Fruit fly (Drosophila melanogaster): ENCODE data around the gene CG8004.

Gene CG8004

dm6 chr3L:19898547-19899282 is 29.6 kb downstream of the CG8004 start:
- peak; percentile 55 for TF ChIP-seq CG2712 (tag; optimal IDR thresholded peaks at IDR 0.05)
- TF ChIP-seq CG6854 (GFP tag; optimal IDR thresholded peaks at IDR 0.05), result no peak
- TF ChIP-seq h (optimal IDR thresholded peaks at IDR 0.05), result no peak
- peak; percentile 68 for TF ChIP-seq ac (GFP tag; optimal IDR thresholded peaks at IDR 0.05)
- TF ChIP-seq Hr39 (optimal IDR thresholded peaks at IDR 0.05), result no peak
- peak; percentile 1 for TF ChIP-seq CG4820 (GFP tag; optimal IDR thresholded peaks at IDR 0.05)
- no peak for TF ChIP-seq ERR (GFP tag; optimal IDR thresholded peaks at IDR 0.05)
- peak; percentile 25 for TF ChIP-seq CG2678 (tag; optimal IDR thresholded peaks at IDR 0.05)
- no peak for TF ChIP-seq pita (GFP tag; optimal IDR thresholded peaks at IDR 0.05)
- TF ChIP-seq CG18764 (GFP tag; optimal IDR thresholded peaks at IDR 0.05), result no peak
- peak; percentile 69 for TF ChIP-seq nmo (GFP tag; optimal IDR thresholded peaks at IDR 0.05)
- no peak for TF ChIP-seq CG8290 (GFP tag; optimal IDR thresholded peaks at IDR 0.05)
- no peak for TF ChIP-seq CG8290 (tag; optimal IDR thresholded peaks at IDR 0.05)
- peak; percentile 12 for TF ChIP-seq grau (tag; optimal IDR thresholded peaks at IDR 0.05)
- TF ChIP-seq trh (GFP tag; optimal IDR thresholded peaks at IDR 0.05), result no peak
- TF ChIP-seq chm (GFP tag; IDR thresholded peaks at IDR 0.05), result no peak
- TF ChIP-seq ato (GFP tag; IDR thresholded peaks at IDR 0.05; ENCODE audit: partially characterized antibody), result peak; percentile 48; the same call in 1 of the 2 replicates
- no peak for TF ChIP-seq br (optimal IDR thresholded peaks at IDR 0.05)
- TF ChIP-seq pho (GFP tag; optimal IDR thresholded peaks at IDR 0.05), result no peak
- peak; percentile 9 for TF ChIP-seq CHES-1-like (GFP tag; optimal IDR thresholded peaks at IDR 0.05)
- TF ChIP-seq odd (GFP tag; optimal IDR thresholded peaks at IDR 0.05), result peak; percentile 26
- TF ChIP-seq Oli (tag; optimal IDR thresholded peaks at IDR 0.05), result peak; percentile 47
- no peak for TF ChIP-seq CG7786 (GFP tag; optimal IDR thresholded peaks at IDR 0.05)
- peak; percentile 55 for TF ChIP-seq CoRest (tag; optimal IDR thresholded peaks at IDR 0.05)
- TF ChIP-seq dmrt99B (tag; optimal IDR thresholded peaks at IDR 0.05), result peak; percentile 54
- TF ChIP-seq CG16813 (GFP tag; IDR thresholded peaks at IDR 0.05; ENCODE audit: partially characterized antibody), result no peak
- peak; percentile 36 for TF ChIP-seq unpg (GFP tag; optimal IDR thresholded peaks at IDR 0.05)
- TF ChIP-seq CG30431 (GFP tag; optimal IDR thresholded peaks at IDR 0.05), result peak; percentile 12
- TF ChIP-seq Blimp-1 (GFP tag; optimal IDR thresholded peaks at IDR 0.05), result peak; percentile 1
- no peak for TF ChIP-seq NK7.1 (GFP tag; optimal IDR thresholded peaks at IDR 0.05)
- TF ChIP-seq Bgb (GFP tag; IDR thresholded peaks at IDR 0.05; ENCODE audit: partially characterized antibody), result no peak
- peak; percentile 4 for TF ChIP-seq Sox100B (GFP tag; optimal IDR thresholded peaks at IDR 0.05)
- no peak for TF ChIP-seq E2f2 (GFP tag; IDR thresholded peaks at IDR 0.05)
- 0 out of 2 replicates have a peak, but pooled peaks have one; percentile 17 for TF ChIP-seq CG6689 (GFP tag; IDR thresholded peaks at IDR 0.05)
- TF ChIP-seq nau (GFP tag; optimal IDR thresholded peaks at IDR 0.05), result no peak
- no peak for TF ChIP-seq CG7987 (GFP tag; optimal IDR thresholded peaks at IDR 0.05)
- no peak for TF ChIP-seq Kr (GFP tag; optimal IDR thresholded peaks at IDR 0.05)
- TF ChIP-seq Taf1 (GFP tag; IDR thresholded peaks at IDR 0.05), result no peak
- peak; percentile 51 for TF ChIP-seq Xbp1 (GFP tag; optimal IDR thresholded peaks at IDR 0.05)
- no peak for TF ChIP-seq HLHmδ (GFP tag; optimal IDR thresholded peaks at IDR 0.05)
- TF ChIP-seq CG14710 (tag; optimal IDR thresholded peaks at IDR 0.05), result peak; percentile 33
- no peak for TF ChIP-seq gsb (GFP tag; IDR thresholded peaks at IDR 0.05)
- TF ChIP-seq Meics (GFP tag; optimal IDR thresholded peaks at IDR 0.05), result no peak
- peak; percentile 78 for TF ChIP-seq gem (tag; optimal IDR thresholded peaks at IDR 0.05)
- TF ChIP-seq rib (GFP tag; IDR thresholded peaks at IDR 0.05), result no peak
- TF ChIP-seq CG6683 (GFP tag; optimal IDR thresholded peaks at IDR 0.05), result no peak
- TF ChIP-seq tin (GFP tag; optimal IDR thresholded peaks at IDR 0.05), result no peak
- no peak for TF ChIP-seq maf-S (GFP tag; optimal IDR thresholded peaks at IDR 0.05)
- TF ChIP-seq CG11695 (GFP tag; IDR thresholded peaks at IDR 0.05), result no peak
- no peak for TF ChIP-seq fu2 (GFP tag; optimal IDR thresholded peaks at IDR 0.05)
- TF ChIP-seq ems (GFP tag; optimal IDR thresholded peaks at IDR 0.05), result no peak
